Worm (Caenorhabditis elegans): ENCODE data around the gene lcmt-1.
"Not testable (repeated sequence)": the region's sequence is repeated elsewhere in the genome, so short reads cannot be mapped to it uniquely, and the experiment has no call there.

lcmt-1 gene

ce11 chrIII:4378600-4379293, 35.5 kb downstream of the lcmt-1 start (continued):
- TF ChIP-seq dmd-8 (GFP tag; IDR thresholded peaks at IDR 0.05) = peak; percentile 75; the same call in 1 of the 2 replicates
- peak; percentile 75 for TF ChIP-seq lir-3 (tag; optimal IDR thresholded peaks at IDR 0.05)
- TF ChIP-seq hmg-1.1 (GFP tag; IDR thresholded peaks at IDR 0.05) = peak; percentile 88
- peak; percentile 8; the same call in 1 of the 2 replicates for TF ChIP-seq D1046.2 (GFP tag; IDR thresholded peaks at IDR 0.05)
- 0 out of 2 replicates have a peak, but pooled peaks have one; percentile 12 for TF ChIP-seq Y105C5A.15 (GFP tag; IDR thresholded peaks at IDR 0.05)
- TF ChIP-seq lin-13 (GFP tag; optimal IDR thresholded peaks at IDR 0.05) = peak; percentile 38
- TF ChIP-seq ctbp-1 (GFP tag; IDR thresholded peaks at IDR 0.05) = peak; percentile 69
- peak; percentile 72 for TF ChIP-seq mep-1 (tag; optimal IDR thresholded peaks at IDR 0.05)
- TF ChIP-seq dmd-6 (GFP tag; IDR thresholded peaks at IDR 0.05) = peak; percentile 63
- TF ChIP-seq zfp-3 (GFP tag; conservative IDR thresholded peaks at IDR 0.05) = 0 out of 2 replicates have a peak, but pooled peaks have one; percentile 34
- peak; percentile 69 for TF ChIP-seq nhr-111 (GFP tag; optimal IDR thresholded peaks at IDR 0.05)
- TF ChIP-seq dve-1 (tag; optimal IDR thresholded peaks at IDR 0.05; ENCODE audit: insufficient read depth) = peak; percentile 43
- TF ChIP-seq nhr-25 (tag; optimal IDR thresholded peaks at IDR 0.05; ENCODE audit: borderline replicate concordance, insufficient read depth) = peak; percentile 79
- TF ChIP-seq nhr-42 (GFP tag; IDR thresholded peaks at IDR 0.05) = peak; percentile 68
- TF ChIP-seq hlh-11 (tag; optimal IDR thresholded peaks at IDR 0.05) = peak; percentile 78
- peak in 1 of 2 experiments; percentile 64 for TF ChIP-seq lsy-2 (tag; optimal IDR thresholded peaks at IDR 0.05)
- TF ChIP-seq F10B5.3 (tag; optimal IDR thresholded peaks at IDR 0.05) = peak; percentile 68
- TF ChIP-seq F44E2.7 (GFP tag; IDR thresholded peaks at IDR 0.05) = peak; percentile 68; the same call in 1 of the 2 replicates
- peak; percentile 57 for TF ChIP-seq T20F7.1 (GFP tag; optimal IDR thresholded peaks at IDR 0.05)
- 0 out of 2 replicates have a peak, but pooled peaks have one; percentile 68 for TF ChIP-seq saeg-2 (GFP tag; IDR thresholded peaks at IDR 0.05)
- peak; percentile 63 for TF ChIP-seq lin-1 (GFP tag; IDR thresholded peaks at IDR 0.05)
- TF ChIP-seq Y48G9A.11 (GFP tag; IDR thresholded peaks at IDR 0.05) = 0 out of 2 replicates have a peak, but pooled peaks have one; percentile 7
- peak; percentile 37; the same call in 1 of the 2 replicates for TF ChIP-seq ceh-44 (GFP tag; IDR thresholded peaks at IDR 0.05)
- TF ChIP-seq unc-62 (GFP tag; optimal IDR thresholded peaks at IDR 0.05 in 1 of 2) = peak in 1 of 2 experiments; percentile 66
- TF ChIP-seq unc-62 (tag; optimal IDR thresholded peaks at IDR 0.05) = not testable (repeated sequence)
- TF ChIP-seq lin-38 (GFP tag; IDR thresholded peaks at IDR 0.05) = peak; percentile 72
- TF ChIP-seq nhr-102 (tag; optimal IDR thresholded peaks at IDR 0.05) = peak; percentile 61
- TF ChIP-seq gei-8 (GFP tag; optimal IDR thresholded peaks at IDR 0.05) = peak; percentile 41
- 0 out of 2 replicates have a peak, but pooled peaks have one; percentile 43 for TF ChIP-seq vab-7 (GFP tag; IDR thresholded peaks at IDR 0.05)
- peak; percentile 34 for TF ChIP-seq F37D6.2 (tag; optimal IDR thresholded peaks at IDR 0.05)
- 0 out of 2 replicates have a peak, but pooled peaks have one; percentile 16 for TF ChIP-seq lin-29 (GFP tag; IDR thresholded peaks at IDR 0.05)
- TF ChIP-seq spr-3 (GFP tag; optimal IDR thresholded peaks at IDR 0.05) = peak; percentile 44
- TF ChIP-seq hlh-30 (tag; optimal IDR thresholded peaks at IDR 0.05; ENCODE audit: insufficient read depth) = peak; percentile 34
- TF ChIP-seq dmd-9 (GFP tag; IDR thresholded peaks at IDR 0.05) = 0 out of 2 replicates have a peak, but pooled peaks have one; percentile 30
- peak; percentile 73 for TF ChIP-seq ceh-20 (GFP tag; IDR thresholded peaks at IDR 0.05)
- TF ChIP-seq nhr-48 (tag; optimal IDR thresholded peaks at IDR 0.05) = peak; percentile 77
- peak; percentile 89 for TF ChIP-seq T26A8.4 (GFP tag; IDR thresholded peaks at IDR 0.05)

- TF ChIP-seq lin-13 (GFP tag; optimal IDR thresholded peaks at IDR 0.05) (no peak), ceh-28 (tag; optimal IDR thresholded peaks at IDR 0.05) (no peak), T20F7.1 (GFP tag; optimal IDR thresholded peaks at IDR 0.05) (no peak), mep-1 (tag; optimal IDR thresholded peaks at IDR 0.05) (no peak), ceh-20 (GFP tag; IDR thresholded peaks at IDR 0.05) (no peak), daf-8 (GFP tag; IDR thresholded peaks at IDR 0.05) (no peak), egl-43 (GFP tag; IDR thresholded peaks at IDR 0.05) (no peak), ceh-62 (tag; optimal IDR thresholded peaks at IDR 0.05) (no peak), nhr-48 (tag; optimal IDR thresholded peaks at IDR 0.05) (no peak), Y5F2A.4 (GFP tag; optimal IDR thresholded peaks at IDR 0.05) (no peak), nhr-76 (tag; optimal IDR thresholded peaks at IDR 0.05) (no peak), ceh-44 (GFP tag; IDR thresholded peaks at IDR 0.05) (no peak), dve-1 (tag; optimal IDR thresholded peaks at IDR 0.05; ENCODE audit: insufficient read depth) (no peak), dmd-8 (GFP tag; IDR thresholded peaks at IDR 0.05) (no peak), unc-39 (tag; optimal IDR thresholded peaks at IDR 0.05) (no peak), attf-4 (tag; optimal IDR thresholded peaks at IDR 0.05) (no peak), nhr-10 (tag; optimal IDR thresholded peaks at IDR 0.05) (no peak), daf-12 (tag; optimal IDR thresholded peaks at IDR 0.05) (no peak), nhr-6 (tag; optimal IDR thresholded peaks at IDR 0.05) (no peak), ZK337.2 (GFP tag; IDR thresholded peaks at IDR 0.05) (no peak)
Observed at ce11 chrIII:4379717-4380116, 36.5 kb downstream of the lcmt-1 start, which contains the start of gene B0284.3. TSS of gene B0284.3 (minus strand) at chrIII:4379817.

Data from whole organism, L4 larva.